Fruit fly (Drosophila melanogaster): ENCODE results near the gene Megf8.

DNA sequence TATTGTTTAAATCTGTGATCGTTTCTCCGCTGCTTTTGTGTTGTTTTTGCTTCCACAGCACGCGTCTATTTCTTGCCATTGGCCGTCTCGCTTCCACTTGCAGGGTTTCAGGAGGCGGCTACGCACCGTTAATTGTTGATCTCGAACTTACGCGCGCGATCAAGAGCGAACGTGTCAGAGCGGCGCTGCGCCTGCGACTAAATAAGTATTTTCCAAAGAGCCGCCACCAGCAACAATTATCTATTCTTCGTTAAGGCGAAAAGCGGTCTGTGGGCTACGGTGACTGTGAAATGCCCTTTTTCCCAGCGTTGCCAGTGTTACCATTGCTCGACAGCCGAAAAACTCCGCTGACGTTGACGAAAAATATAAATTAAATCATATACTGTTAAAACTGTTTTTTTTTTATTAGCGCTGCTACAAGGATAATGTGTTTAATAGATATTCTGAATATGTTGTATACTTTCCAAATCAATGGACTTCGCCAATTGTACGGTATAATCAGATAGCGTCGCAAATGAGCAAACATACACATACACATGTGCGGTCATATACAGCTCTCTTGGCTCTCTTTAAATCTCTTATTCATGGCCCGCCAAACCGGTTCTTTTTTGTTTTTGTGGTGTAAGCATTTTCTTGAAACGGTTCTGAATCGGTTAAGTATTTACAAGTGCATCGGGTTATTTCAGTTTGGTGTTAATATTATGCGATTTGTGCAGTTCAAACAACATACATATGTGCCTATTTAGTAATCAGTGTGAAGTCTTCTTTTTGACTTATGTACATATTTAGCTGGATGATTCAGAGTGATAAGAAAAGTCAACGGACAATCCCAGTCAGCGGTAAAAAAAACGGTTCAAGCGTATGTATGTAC is 49.1 kb upstream of the Megf8 start, which contains the start of gene pes:
- peak; percentile 82 for TF ChIP-seq Sox102F (GFP tag; optimal IDR thresholded peaks at IDR 0.05)
- peak; percentile 92 for TF ChIP-seq CG11902 (GFP tag; optimal IDR thresholded peaks at IDR 0.05)
- TF ChIP-seq CG8632 (GFP tag; optimal IDR thresholded peaks at IDR 0.05), result peak; percentile 87

All from whole organism, prepupa.